Worm (Caenorhabditis elegans): ENCODE measurements around the gene T22C8.1.

DNA sequence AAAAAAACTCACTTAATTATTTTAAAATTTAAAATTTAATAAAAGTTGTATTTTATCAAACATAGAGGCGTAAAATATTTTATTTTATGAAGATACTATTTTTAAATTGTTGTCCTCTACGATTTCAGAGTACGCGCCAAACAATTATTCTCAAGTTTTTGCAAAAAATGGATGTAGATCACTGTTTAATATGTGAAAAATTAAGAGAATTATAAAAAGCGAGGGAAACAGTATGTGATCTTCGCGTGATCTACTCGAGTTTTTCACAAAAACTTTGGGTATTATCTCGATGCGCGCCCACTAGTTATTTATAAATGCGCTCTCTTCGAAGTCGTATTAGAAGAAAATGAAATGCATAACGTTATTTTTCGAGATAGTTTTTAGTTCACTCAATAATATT, 36.3 kb downstream of the T22C8.1 start:
- TF ChIP-seq lin-35 (GFP tag; optimal IDR thresholded peaks at IDR 0.05) (no peak), elt-3 (tag; optimal IDR thresholded peaks at IDR 0.05) (no peak), pag-3 (tag; optimal IDR thresholded peaks at IDR 0.05; ENCODE audit: borderline replicate concordance, insufficient read depth) (no peak)
